Fruit fly (Drosophila melanogaster) whole organism, embryonic: ENCODE measurements around the gene Nrx-IV.

Experiments
- Abd-B ChIP-seq: fragments of 200-800 bp; sonication (Bioruptor generic); optimal IDR thresholded peaks from 2 replicates; lab custom pipeline; 2018; ENCODE audit warnings: missing biosample characterization, mild to moderate bottlenecking, missing genetic modification characterization, moderate library complexity
- B-H2 ChIP-seq: fragments of 200-800 bp; sonication (Bioruptor generic); optimal IDR thresholded peaks from 2 replicates; lab custom pipeline; 2018; ENCODE audit warnings: missing biosample characterization, mild to moderate bottlenecking, missing genetic modification characterization
- CG10274 ChIP-seq: fragments of 200-800 bp; sonication (Bioruptor generic); optimal IDR thresholded peaks from 3 replicates; lab custom pipeline; 2017; ENCODE audit warnings: missing biosample characterization, mild to moderate bottlenecking, missing genetic modification characterization
- CG10366 ChIP-seq: fragments of 200-800 bp; sonication (Bioruptor generic); IDR thresholded peaks from 2 replicates; pipeline ENCODE4 v1.3.6; 2022; ENCODE audit warnings: missing biosample characterization, missing genetic modification characterization
- CG10979 ChIP-seq: fragments of 200-800 bp; sonication (Bioruptor generic); optimal IDR thresholded peaks from 2 replicates; lab custom pipeline; 2018; ENCODE audit warnings: missing biosample characterization, mild to moderate bottlenecking, missing genetic modification characterization, moderate library complexity
- CG11723 ChIP-seq: fragments of 200-800 bp; sonication (Bioruptor generic); optimal IDR thresholded peaks from 2 replicates; lab custom pipeline; 2017; ENCODE audit warnings: missing biosample characterization, mild to moderate bottlenecking, missing genetic modification characterization
- CG12104 ChIP-seq: fragments of 200-800 bp; sonication (Bioruptor generic); optimal IDR thresholded peaks from 3 replicates; lab custom pipeline; 2016; ENCODE audit warnings: missing biosample characterization, missing genetic modification characterization
- CG12155 ChIP-seq: fragments of 200-800 bp; sonication (Bioruptor generic); optimal IDR thresholded peaks from 3 replicates; lab custom pipeline; 2016; ENCODE audit warnings: missing biosample characterization, missing genetic modification characterization
- CG12391 ChIP-seq: fragments of 200-800 bp; sonication (Bioruptor generic); optimal IDR thresholded peaks from 3 replicates; lab custom pipeline; 2018; ENCODE audit warnings: missing biosample characterization, mild to moderate bottlenecking, missing genetic modification characterization, moderate library complexity
- CG13894 ChIP-seq: fragments of 200-800 bp; sonication (Bioruptor generic); optimal IDR thresholded peaks from 3 replicates; lab custom pipeline; 2018; ENCODE audit warnings: missing biosample characterization, mild to moderate bottlenecking, missing genetic modification characterization, moderate library complexity
- CG14441 ChIP-seq: fragments of 200-800 bp; sonication (Bioruptor generic); IDR thresholded peaks from 2 replicates; pipeline ENCODE4 v1.3.6; 2022; ENCODE audit warnings: missing biosample characterization, missing genetic modification characterization
- CG14965 ChIP-seq: fragments of 200-800 bp; sonication (Bioruptor generic); optimal IDR thresholded peaks from 2 replicates; lab custom pipeline; 2016; ENCODE audit warnings: missing biosample characterization, missing genetic modification characterization, borderline replicate concordance
- CG1602 ChIP-seq: fragments of 200-800 bp; sonication (Bioruptor generic); optimal IDR thresholded peaks from 3 replicates; lab custom pipeline; 2016; ENCODE audit warnings: missing biosample characterization, missing genetic modification characterization
- CG1647 ChIP-seq: fragments of 200-800 bp; sonication (Bioruptor generic); optimal IDR thresholded peaks from 3 replicates; lab custom pipeline; 2016; ENCODE audit warnings: missing biosample characterization, missing genetic modification characterization
- CG16813 ChIP-seq: fragments of 200-800 bp; sonication (Bioruptor generic); IDR thresholded peaks from 3 replicates; pipeline ENCODE4 v1.3.6; 2022; ENCODE audit warnings: missing biosample characterization, missing genetic modification characterization; ENCODE audit not compliant: partially characterized antibody
- CG17802 ChIP-seq: fragments of 200-800 bp; sonication (Bioruptor generic); optimal IDR thresholded peaks from 2 replicates; lab custom pipeline; 2018; ENCODE audit warnings: missing biosample characterization, mild to moderate bottlenecking, missing genetic modification characterization, moderate library complexity
- CG18011 ChIP-seq: fragments of 200-800 bp; sonication (Bioruptor generic); optimal IDR thresholded peaks from 2 replicates; lab custom pipeline; 2017; ENCODE audit warnings: missing biosample characterization, missing genetic modification characterization, mild to moderate bottlenecking, moderate library complexity, missing genotype
- CG2199 ChIP-seq: fragments of 200-800 bp; sonication (Bioruptor generic); IDR thresholded peaks from 3 replicates; pipeline ENCODE4 v1.3.6; 2022; ENCODE audit warnings: missing biosample characterization, missing genetic modification characterization
- CG2202 ChIP-seq: fragments of 200-800 bp; sonication (Bioruptor generic); optimal IDR thresholded peaks from 2 replicates; lab custom pipeline; 2018; ENCODE audit warnings: missing biosample characterization, mild to moderate bottlenecking, missing genetic modification characterization
- CG3065 ChIP-seq: fragments of 200-800 bp; sonication (Bioruptor generic); optimal IDR thresholded peaks from 2 replicates; lab custom pipeline; 2016; ENCODE audit warnings: missing biosample characterization, missing genetic modification characterization
- CG43689 ChIP-seq: fragments of 200-800 bp; sonication (Bioruptor generic); IDR thresholded peaks from 2 replicates; pipeline ENCODE4 v1.3.6; 2022; ENCODE audit warnings: missing biosample characterization, missing genetic modification characterization
- CG4424 ChIP-seq: fragments of 200-800 bp; sonication (Bioruptor generic); optimal IDR thresholded peaks from 3 replicates; lab custom pipeline; 2016; ENCODE audit warnings: missing biosample characterization, missing genetic modification characterization
- CG4730 ChIP-seq: fragments of 200-800 bp; sonication (Bioruptor generic); IDR thresholded peaks from 2 replicates; pipeline ENCODE4 v1.3.6; 2022; ENCODE audit warnings: missing biosample characterization, missing genetic modification characterization
- CG4854 ChIP-seq: fragments of 200-800 bp; sonication (Bioruptor generic); optimal IDR thresholded peaks from 2 replicates; lab custom pipeline; 2016; ENCODE audit warnings: missing biosample characterization, missing genetic modification characterization, inconsistent platforms
- CG5953 ChIP-seq: fragments of 200-800 bp; sonication (Bioruptor generic); IDR thresholded peaks from 2 replicates; pipeline ENCODE4 v1.3.6; 2022; ENCODE audit warnings: missing biosample characterization, missing genetic modification characterization
- CG7839 ChIP-seq: fragments of 200-800 bp; sonication (Bioruptor generic); optimal IDR thresholded peaks from 3 replicates; lab custom pipeline; 2018; ENCODE audit warnings: missing biosample characterization, mild to moderate bottlenecking, missing genetic modification characterization, moderate library complexity
- CG7928 ChIP-seq: fragments of 200-800 bp; sonication (Bioruptor generic); optimal IDR thresholded peaks from 2 replicates; lab custom pipeline; 2017; ENCODE audit warnings: missing biosample characterization, mild to moderate bottlenecking, missing genetic modification characterization
- Dll ChIP-seq: fragments of 200-800 bp; sonication (Bioruptor generic); IDR thresholded peaks from 4 replicates; pipeline ENCODE4 v1.3.6; 2022; ENCODE audit warnings: missing biosample characterization, missing genetic modification characterization; ENCODE audit not compliant: partially characterized antibody
- E2f1 ChIP-seq: fragments of 200-800 bp; sonication (Bioruptor generic); IDR thresholded peaks from 2 replicates; pipeline ENCODE4 v1.3.6; 2022; ENCODE audit warnings: missing biosample characterization, missing genetic modification characterization
- HLH3B ChIP-seq: fragments of 200-800 bp; sonication (Bioruptor generic); IDR thresholded peaks from 2 replicates; pipeline ENCODE4 v1.3.6; 2022; ENCODE audit warnings: missing biosample characterization, missing genetic modification characterization
- Hey ChIP-seq: fragments of 200-800 bp; sonication (Bioruptor generic); optimal IDR thresholded peaks from 3 replicates; lab custom pipeline; 2018; ENCODE audit warnings: missing biosample characterization, mild to moderate bottlenecking, missing genetic modification characterization
- Mrtf ChIP-seq: fragments of 200-800 bp; sonication (Bioruptor generic); IDR thresholded peaks from 3 replicates; pipeline ENCODE4 v1.3.6; 2022; ENCODE audit warnings: missing biosample characterization, missing genetic modification characterization
- Nf-YC ChIP-seq: fragments of 200-800 bp; optimal IDR thresholded peaks from 3 replicates; lab custom pipeline; 2019; ENCODE audit warnings: missing biosample characterization, mild to moderate bottlenecking, missing genetic modification characterization, moderate library complexity
- Sin3A ChIP-seq: fragments of >200 bp; optimal IDR thresholded peaks from 2 replicates; lab custom pipeline; 2018
- Xbp1 ChIP-seq: fragments of 200-800 bp; sonication (Bioruptor generic); optimal IDR thresholded peaks from 3 replicates; lab custom pipeline; 2016; ENCODE audit warnings: missing biosample characterization, mild to moderate bottlenecking, missing genetic modification characterization
- bab2 ChIP-seq: fragments of 200-800 bp; sonication (Bioruptor generic); optimal IDR thresholded peaks from 2 replicates; lab custom pipeline; 2016; ENCODE audit warnings: missing biosample characterization, missing genetic modification characterization
- br ChIP-seq: fragments of >200 bp; optimal IDR thresholded peaks from 2 replicates; lab custom pipeline; 2017
- chif ChIP-seq, 2 experiments: fragments of 200-800 bp; sonication (Bioruptor generic); optimal IDR thresholded peaks; 3 replicates each; lab custom pipeline; 2016; ENCODE audit warnings: missing biosample characterization in 2 of 2, missing genetic modification characterization in 2 of 2
- crol ChIP-seq: fragments of 200-800 bp; sonication (Bioruptor generic); IDR thresholded peaks from 2 replicates; pipeline ENCODE4 v1.3.6; 2022; ENCODE audit warnings: missing biosample characterization, missing genetic modification characterization
- gcm ChIP-seq: fragments of 200-800 bp; sonication (Bioruptor generic); optimal IDR thresholded peaks from 2 replicates; lab custom pipeline; 2019; ENCODE audit warnings: missing biosample characterization, mild to moderate bottlenecking, missing genetic modification characterization, moderate library complexity
- gfzf ChIP-seq: fragments of 200-800 bp; sonication (Bioruptor generic); optimal IDR thresholded peaks from 2 replicates; lab custom pipeline; 2016; ENCODE audit warnings: missing biosample characterization, mild to moderate bottlenecking, missing genetic modification characterization, moderate library complexity
- grau ChIP-seq: fragments of 200-800 bp; optimal IDR thresholded peaks from 3 replicates; lab custom pipeline; 2019; ENCODE audit warnings: missing biosample characterization, mild to moderate bottlenecking, missing genetic modification characterization, moderate library complexity
- ind ChIP-seq: fragments of 200-800 bp; sonication (Bioruptor generic); optimal IDR thresholded peaks from 3 replicates; lab custom pipeline; 2016; ENCODE audit warnings: missing biosample characterization, missing genetic modification characterization
- inv ChIP-seq: fragments of 200-800 bp; sonication (Bioruptor generic); IDR thresholded peaks from 2 replicates; pipeline ENCODE4 v1.3.6; 2022; ENCODE audit warnings: missing biosample characterization, missing genetic modification characterization; ENCODE audit not compliant: partially characterized antibody
- pan ChIP-seq, 4 experiments: fragments of >200 bp in 3 of 4; fragments of 200-800 bp in 1 of 4; sonication (Bioruptor generic) in 1 of 4; optimal IDR thresholded peaks in 3 of 4; IDR thresholded peaks in 1 of 4; 2 replicates each; pipeline versions ENCODE4 v1.3.6 to Lab custom; 2017 to 2022; ENCODE audit warnings: missing biosample characterization in 2 of 4, missing genetic modification characterization in 2 of 4, mixed read lengths in 1 of 4
- pita ChIP-seq: fragments of 200-800 bp; sonication (Bioruptor generic); optimal IDR thresholded peaks from 2 replicates; lab custom pipeline; 2017; ENCODE audit warnings: missing biosample characterization, mild to moderate bottlenecking, missing genetic modification characterization
- pzg ChIP-seq: fragments of 200-800 bp; sonication (Bioruptor generic); optimal IDR thresholded peaks from 3 replicates; lab custom pipeline; 2018; ENCODE audit warnings: missing biosample characterization, mild to moderate bottlenecking, missing genetic modification characterization, moderate library complexity
- slbo ChIP-seq: fragments of 200-800 bp; sonication (Bioruptor generic); IDR thresholded peaks from 2 replicates; pipeline ENCODE4 v1.3.6; 2022; ENCODE audit warnings: missing biosample characterization, missing genetic modification characterization
- sug ChIP-seq: fragments of 200-800 bp; optimal IDR thresholded peaks from 2 replicates; lab custom pipeline; 2019; ENCODE audit warnings: missing biosample characterization, mild to moderate bottlenecking, missing genetic modification characterization, moderate library complexity
- trem ChIP-seq: fragments of 200-800 bp; optimal IDR thresholded peaks from 3 replicates; lab custom pipeline; 2019; ENCODE audit warnings: missing biosample characterization, mild to moderate bottlenecking, missing genetic modification characterization, moderate library complexity
- z ChIP-seq: fragments of 200-800 bp; sonication (Bioruptor generic); IDR thresholded peaks from 3 replicates; pipeline ENCODE4 v1.3.6; 2022; ENCODE audit warnings: missing biosample characterization, missing genetic modification characterization

Nrx-IV gene

DNA sequence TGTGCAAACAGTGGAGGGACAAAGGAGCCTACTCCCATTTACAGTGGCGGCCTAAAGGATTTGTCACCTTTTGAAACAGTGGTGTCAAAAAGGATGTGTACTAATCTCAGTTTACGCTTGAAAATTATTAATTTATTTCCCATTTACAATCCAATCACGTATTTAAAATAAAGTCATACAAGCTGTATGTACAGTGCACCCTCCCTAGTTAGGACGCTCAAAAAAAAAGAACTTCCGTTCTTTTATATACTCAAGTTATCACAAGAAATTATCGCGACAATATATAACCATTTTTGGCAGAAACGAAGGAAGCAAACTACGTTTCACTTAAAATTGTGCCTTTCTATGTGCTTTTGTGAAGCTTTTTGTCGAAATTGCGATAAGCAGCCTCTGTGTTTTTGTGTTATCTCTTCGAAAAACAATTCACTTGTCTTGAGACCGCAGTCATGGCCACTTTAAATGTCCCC is 7.1 kb upstream of the Nrx-IV start (continued):
- TF ChIP-seq CG13894 (tag; lab: Kevin White, UChicago) (no peak), B-H2 (GFP tag; lab: Kevin White, UChicago) (no peak), CG11723 (GFP tag; lab: Kevin White, UChicago) (peak; percentile 20), bab2 (GFP tag; lab: Kevin White, UChicago) (peak; percentile 56), CG7839 (peak; percentile 70), CG10274 (GFP tag; lab: Kevin White, UChicago) (peak; percentile 34), CG10979 (peak; percentile 41), gcm (GFP tag; lab: Kevin White, UChicago) (no peak), CG14965 (GFP tag; lab: Kevin White, UChicago) (no peak), CG16813 (GFP tag; lab: Robert Waterston, UW) (no peak), Abd-B (GFP tag; lab: Kevin White, UChicago) (no peak), CG43689 (no peak), CG12391 (peak; percentile 27), Xbp1 (peak; percentile 60), br (lab: Kevin White, UChicago) (no peak), CG1647 (peak; percentile 7), pita (GFP tag; lab: Kevin White, UChicago) (no peak), slbo (GFP tag; lab: Robert Waterston, UW) (peak; percentile 58), CG4424 (GFP tag; lab: Kevin White, UChicago) (peak; percentile 44), crol (GFP tag; lab: Robert Waterston, UW) (no peak), chif (GFP tag; optimal IDR thresholded peaks at IDR 0.05; lab: Kevin White, UChicago) (no peak), CG2199 (GFP tag; lab: Robert Waterston, UW) (no peak), CG17802 (no peak), Hey (tag; lab: Kevin White, UChicago) (no peak), CG4854 (GFP tag; lab: Kevin White, UChicago) (no peak), Dll (no peak), CG4730 (no peak), CG12155 (peak; percentile 7), ind (GFP tag; lab: Kevin White, UChicago) (peak; percentile 60), HLH3B (GFP tag; lab: Robert Waterston, UW) (no peak), CG7928 (no peak), Sin3A (lab: Kevin White, UChicago) (no peak), gfzf (GFP tag; lab: Kevin White, UChicago) (no peak), z (GFP tag; lab: Robert Waterston, UW) (no peak), Mrtf (no peak), CG12104 (GFP tag; lab: Kevin White, UChicago) (peak; percentile 11), CG10366 (0 out of 2 replicates have a peak, but pooled peaks have one; percentile 28), CG14441 (0 out of 2 replicates have a peak, but pooled peaks have one; percentile 21), E2f1 (GFP tag; lab: Robert Waterston, UW) (no peak; the same call in 1 of the 2 replicates), CG5953 (GFP tag; lab: Robert Waterston, UW) (no peak), pzg (GFP tag; lab: Kevin White, UChicago) (no peak), CG1602 (GFP tag; lab: Kevin White, UChicago) (peak; percentile 7), grau (peak; percentile 92), CG18011 (GFP tag; lab: Kevin White, UChicago) (no peak), CG2202 (tag; lab: Kevin White, UChicago) (peak; percentile 3), pan (optimal IDR thresholded peaks at IDR 0.05; lab: Kevin White, UChicago) (no peak), pan (GFP tag; optimal IDR thresholded peaks at IDR 0.05 in 1 of 2, IDR thresholded peaks at IDR 0.05 in 1 of 2) (no peak), CG3065 (no peak), inv (GFP tag; lab: Robert Waterston, UW) (no peak), sug (tag; lab: Kevin White, UChicago) (peak; percentile 53), trem (tag; lab: Kevin White, UChicago) (no peak), Nf-YC (tag; lab: Kevin White, UChicago) (peak; percentile 31)
